Fruit fly (Drosophila melanogaster): ENCODE data around the gene CG31223.

CG31223 gene

dm6 chr3R:20821815-20822375 is 9.0 kb upstream of the CG31223 start, which contains the start of the genes CG17271 and RpS20:
Gene CG17271 (minus strand): TSS chr3R:20821848.
Gene RpS20 (plus strand): TSS chr3R:20822181.
- TF ChIP-seq toe (GFP tag; optimal IDR thresholded peaks at IDR 0.05): peak; percentile 96
- peak; percentile 75 for TF ChIP-seq pad (GFP tag; optimal IDR thresholded peaks at IDR 0.05)
- TF ChIP-seq Crg-1 (GFP tag; optimal IDR thresholded peaks at IDR 0.05): peak; percentile 79
- TF ChIP-seq CG12768 (GFP tag; optimal IDR thresholded peaks at IDR 0.05): peak; percentile 89
- peak; percentile 85 for TF ChIP-seq CG7101 (tag; optimal IDR thresholded peaks at IDR 0.05)
- peak; percentile 89 for TF ChIP-seq Clk (GFP tag; optimal IDR thresholded peaks at IDR 0.05)
- no peak for TF ChIP-seq CG5204 (GFP tag; optimal IDR thresholded peaks at IDR 0.05)
- TF ChIP-seq cnc (optimal IDR thresholded peaks at IDR 0.05): no peak
- TF ChIP-seq CG7045 (GFP tag; optimal IDR thresholded peaks at IDR 0.05): peak; percentile 85
- TF ChIP-seq CG33017 (tag; optimal IDR thresholded peaks at IDR 0.05): peak; percentile 69
- no peak for TF ChIP-seq kay (GFP tag; ENCODE audit: borderline replicate concordance)
- TF ChIP-seq Hr96 (GFP tag; optimal IDR thresholded peaks at IDR 0.05): peak; percentile 95
- TF ChIP-seq bab1 (GFP tag; optimal IDR thresholded peaks at IDR 0.05): peak; percentile 91
- TF ChIP-seq CG14711 (tag; optimal IDR thresholded peaks at IDR 0.05): peak; percentile 92
- TF ChIP-seq tj (GFP tag; optimal IDR thresholded peaks at IDR 0.05): peak; percentile 75
- TF ChIP-seq ovo (GFP tag; optimal IDR thresholded peaks at IDR 0.05): peak; percentile 81
- peak; percentile 70 for TF ChIP-seq cic (GFP tag; optimal IDR thresholded peaks at IDR 0.05)
- TF ChIP-seq Mnt (GFP tag; optimal IDR thresholded peaks at IDR 0.05): peak; percentile 95
- TF ChIP-seq CG1620 (GFP tag; optimal IDR thresholded peaks at IDR 0.05): peak; percentile 87
- TF ChIP-seq CG11617 (GFP tag; optimal IDR thresholded peaks at IDR 0.05): peak; percentile 92

dm6 chr3R:20823704-20824454 is 7.0 kb upstream of the CG31223 start, which contains the start of gene CG17272:
Gene CG17272 (minus strand): TSS chr3R:20824239.
- TF ChIP-seq CG11617 (GFP tag; optimal IDR thresholded peaks at IDR 0.05) (no peak), CG33017 (tag; optimal IDR thresholded peaks at IDR 0.05) (peak; percentile 1), Mnt (GFP tag; optimal IDR thresholded peaks at IDR 0.05) (peak; percentile 27), Hr96 (GFP tag; optimal IDR thresholded peaks at IDR 0.05) (no peak)

- TF ChIP-seq cnc (optimal IDR thresholded peaks at IDR 0.05) (peak in 1 of 2 experiments; percentile 23), cic (GFP tag; optimal IDR thresholded peaks at IDR 0.05) (peak; percentile 35), CG7045 (GFP tag; optimal IDR thresholded peaks at IDR 0.05) (peak; percentile 2), Crg-1 (GFP tag; optimal IDR thresholded peaks at IDR 0.05) (no peak), tj (GFP tag; optimal IDR thresholded peaks at IDR 0.05) (no peak), CG12768 (GFP tag; optimal IDR thresholded peaks at IDR 0.05) (peak; percentile 32), CG7101 (tag; optimal IDR thresholded peaks at IDR 0.05) (no peak), kay (GFP tag; ENCODE audit: borderline replicate concordance) (no peak), toe (GFP tag; optimal IDR thresholded peaks at IDR 0.05) (no peak), pad (GFP tag; optimal IDR thresholded peaks at IDR 0.05) (no peak)
These were observed 4.0 kb upstream of the CG31223 start for dm6 chr3R:20826929-20827328.

- peak; percentile 39 for TF ChIP-seq cic (GFP tag; optimal IDR thresholded peaks at IDR 0.05)
- no peak for TF ChIP-seq pad (GFP tag; optimal IDR thresholded peaks at IDR 0.05)
- peak; percentile 45 for TF ChIP-seq Crg-1 (GFP tag; optimal IDR thresholded peaks at IDR 0.05)
- TF ChIP-seq Clk (GFP tag; optimal IDR thresholded peaks at IDR 0.05): no peak
- TF ChIP-seq tj (GFP tag; optimal IDR thresholded peaks at IDR 0.05): peak; percentile 94
- TF ChIP-seq Mnt (GFP tag; optimal IDR thresholded peaks at IDR 0.05): peak; percentile 14
These were observed 2.2 kb upstream of the CG31223 start for dm6 chr3R:20828520-20829415.

dm6 chr3R:20829416-20830131 is 1.4 kb upstream of the CG31223 start:
- TF ChIP-seq CG12768 (GFP tag; optimal IDR thresholded peaks at IDR 0.05) (peak; percentile 3), cic (GFP tag; optimal IDR thresholded peaks at IDR 0.05) (peak; percentile 54), cnc (optimal IDR thresholded peaks at IDR 0.05) (no peak), Mnt (GFP tag; optimal IDR thresholded peaks at IDR 0.05) (peak; percentile 98), CG11617 (GFP tag; optimal IDR thresholded peaks at IDR 0.05) (peak; percentile 30), CG14711 (tag; optimal IDR thresholded peaks at IDR 0.05) (no peak), Crg-1 (GFP tag; optimal IDR thresholded peaks at IDR 0.05) (no peak), tj (GFP tag; optimal IDR thresholded peaks at IDR 0.05) (peak; percentile 89), bab1 (GFP tag; optimal IDR thresholded peaks at IDR 0.05) (no peak), pad (GFP tag; optimal IDR thresholded peaks at IDR 0.05) (no peak), ovo (GFP tag; optimal IDR thresholded peaks at IDR 0.05) (no peak), kay (GFP tag; ENCODE audit: borderline replicate concordance) (peak; percentile 35), Clk (GFP tag; optimal IDR thresholded peaks at IDR 0.05) (peak; percentile 8), CG7045 (GFP tag; optimal IDR thresholded peaks at IDR 0.05) (peak; percentile 11)
